Fruit fly (Drosophila melanogaster) whole organism, embryonic: Measurements from ENCODE around the gene CG15514.

Source experiments
- Atf6 ChIP-seq: fragments of 200-800 bp; sonication (Bioruptor generic); IDR thresholded peaks from 2 replicates; pipeline ENCODE4 v1.3.6; 2022; ENCODE audit warnings: missing biosample characterization, missing genetic modification characterization
- Bgb ChIP-seq: fragments of 200-800 bp; sonication (Bioruptor generic); IDR thresholded peaks from 2 replicates; pipeline ENCODE4 v1.3.6; 2022; ENCODE audit warnings: missing biosample characterization, missing genetic modification characterization; ENCODE audit not compliant: partially characterized antibody
- CG10321 ChIP-seq: fragments of 200-800 bp; sonication (Bioruptor generic); IDR thresholded peaks from 2 replicates; pipeline ENCODE4 v1.3.6; 2022; ENCODE audit warnings: missing biosample characterization, missing genetic modification characterization
- CG10366 ChIP-seq: fragments of 200-800 bp; sonication (Bioruptor generic); IDR thresholded peaks from 2 replicates; pipeline ENCODE4 v1.3.6; 2022; ENCODE audit warnings: missing biosample characterization, missing genetic modification characterization
- CG10654 ChIP-seq: fragments of 200-800 bp; sonication (Bioruptor generic); optimal IDR thresholded peaks from 2 replicates; lab custom pipeline; 2016; ENCODE audit warnings: missing biosample characterization, missing genetic modification characterization
- CG11398 ChIP-seq: fragments of 200-800 bp; sonication (Bioruptor generic); optimal IDR thresholded peaks from 2 replicates; lab custom pipeline; 2016; ENCODE audit warnings: missing biosample characterization, missing genetic modification characterization
- CG17612 ChIP-seq: fragments of 200-800 bp; sonication (Bioruptor generic); IDR thresholded peaks from 2 replicates; pipeline ENCODE4 v1.3.6; 2022; ENCODE audit warnings: missing biosample characterization, missing genetic modification characterization
- CG17802 ChIP-seq: fragments of 200-800 bp; sonication (Bioruptor generic); optimal IDR thresholded peaks from 2 replicates; lab custom pipeline; 2018; ENCODE audit warnings: missing biosample characterization, mild to moderate bottlenecking, missing genetic modification characterization, moderate library complexity
- CG2678 ChIP-seq: fragments of 200-800 bp; sonication (Bioruptor generic); optimal IDR thresholded peaks from 3 replicates; lab custom pipeline; 2019; ENCODE audit warnings: missing biosample characterization, mild to moderate bottlenecking, missing genetic modification characterization, moderate library complexity
- CG31388 ChIP-seq: fragments of 200-800 bp; sonication (Bioruptor generic); optimal IDR thresholded peaks from 2 replicates; lab custom pipeline; 2016; ENCODE audit warnings: missing biosample characterization, missing genetic modification characterization
- CG31441 ChIP-seq: fragments of 200-800 bp; sonication (Bioruptor generic); IDR thresholded peaks from 2 replicates; pipeline ENCODE4 v1.3.6; 2022; ENCODE audit warnings: missing biosample characterization, missing genetic modification characterization
- CG4404 ChIP-seq: fragments of 200-800 bp; sonication (Bioruptor generic); IDR thresholded peaks from 2 replicates; pipeline ENCODE4 v1.3.6; 2022; ENCODE audit warnings: missing biosample characterization, missing genetic modification characterization
- CG7357 ChIP-seq: fragments of 200-800 bp; sonication (Bioruptor generic); IDR thresholded peaks from 3 replicates; pipeline ENCODE4 v1.3.6; 2022; ENCODE audit warnings: missing biosample characterization, missing genetic modification characterization
- CG7372 ChIP-seq: fragments of 200-800 bp; sonication (Bioruptor generic); IDR thresholded peaks from 2 replicates; pipeline ENCODE4 v1.3.6; 2022; ENCODE audit warnings: missing biosample characterization, missing genetic modification characterization
- CG7839 ChIP-seq: fragments of 200-800 bp; sonication (Bioruptor generic); optimal IDR thresholded peaks from 3 replicates; lab custom pipeline; 2018; ENCODE audit warnings: missing biosample characterization, mild to moderate bottlenecking, missing genetic modification characterization, moderate library complexity
- CG8281 ChIP-seq: fragments of 200-800 bp; sonication (Bioruptor generic); optimal IDR thresholded peaks from 2 replicates; lab custom pipeline; 2018; ENCODE audit warnings: missing biosample characterization, mild to moderate bottlenecking, missing genetic modification characterization, moderate library complexity
- CG9817 ChIP-seq: fragments of 200-800 bp; sonication (Bioruptor generic); optimal IDR thresholded peaks from 2 replicates; lab custom pipeline; 2018; ENCODE audit warnings: missing biosample characterization, mild to moderate bottlenecking, missing genetic modification characterization, moderate library complexity
- CTCF ChIP-seq: fragments of 200-800 bp; sonication (Bioruptor generic); optimal IDR thresholded peaks from 2 replicates; lab custom pipeline; 2017; ENCODE audit warnings: missing biosample characterization, mild to moderate bottlenecking, missing genetic modification characterization, moderate library complexity
- Camta ChIP-seq: fragments of 200-800 bp; sonication (Bioruptor generic); optimal IDR thresholded peaks from 2 replicates; lab custom pipeline; 2016; ENCODE audit warnings: missing biosample characterization, missing genetic modification characterization
- Dll ChIP-seq: fragments of 200-800 bp; sonication (Bioruptor generic); IDR thresholded peaks from 4 replicates; pipeline ENCODE4 v1.3.6; 2022; ENCODE audit warnings: missing biosample characterization, missing genetic modification characterization; ENCODE audit not compliant: partially characterized antibody
- H2.0 ChIP-seq: fragments of 200-800 bp; sonication (Bioruptor generic); IDR thresholded peaks from 2 replicates; pipeline ENCODE4 v1.3.6; 2022; ENCODE audit warnings: missing biosample characterization, missing genetic modification characterization
- Hey ChIP-seq: fragments of 200-800 bp; sonication (Bioruptor generic); optimal IDR thresholded peaks from 3 replicates; lab custom pipeline; 2018; ENCODE audit warnings: missing biosample characterization, mild to moderate bottlenecking, missing genetic modification characterization
- HmgD ChIP-seq: fragments of 200-800 bp; sonication (Bioruptor generic); optimal IDR thresholded peaks from 3 replicates; lab custom pipeline; 2016; ENCODE audit warnings: missing biosample characterization, missing genetic modification characterization
- Mad ChIP-seq: fragments of 200-800 bp; sonication (Bioruptor generic); optimal IDR thresholded peaks from 2 replicates; lab custom pipeline; 2016; ENCODE audit warnings: missing biosample characterization, missing genetic modification characterization
- Opbp ChIP-seq: fragments of 200-800 bp; sonication (Bioruptor generic); IDR thresholded peaks from 3 replicates; pipeline ENCODE4 v1.3.6; 2022; ENCODE audit warnings: missing biosample characterization, missing genetic modification characterization; ENCODE audit not compliant: partially characterized antibody
- Ptx1 ChIP-seq: fragments of 200-800 bp; sonication (Bioruptor generic); IDR thresholded peaks from 2 replicates; pipeline ENCODE4 v1.3.6; 2022; ENCODE audit warnings: missing biosample characterization, missing genetic modification characterization
- Spps ChIP-seq: fragments of 200-800 bp; sonication (Bioruptor generic); optimal IDR thresholded peaks from 2 replicates; lab custom pipeline; 2018; ENCODE audit warnings: missing biosample characterization, mild to moderate bottlenecking, missing genetic modification characterization
- Xrp1 ChIP-seq: fragments of 200-800 bp; sonication (Bioruptor generic); IDR thresholded peaks from 2 replicates; pipeline ENCODE4 v1.3.6; 2022; ENCODE audit warnings: missing biosample characterization, missing genetic modification characterization
- ara ChIP-seq: fragments of 200-800 bp; sonication (Bioruptor generic); IDR thresholded peaks from 2 replicates; pipeline ENCODE4 v1.3.6; 2022; ENCODE audit warnings: missing biosample characterization, missing genetic modification characterization
- bab2 ChIP-seq: fragments of 200-800 bp; sonication (Bioruptor generic); optimal IDR thresholded peaks from 2 replicates; lab custom pipeline; 2016; ENCODE audit warnings: missing biosample characterization, missing genetic modification characterization
- caup ChIP-seq: fragments of 200-800 bp; sonication (Bioruptor generic); optimal IDR thresholded peaks from 3 replicates; lab custom pipeline; 2017; ENCODE audit warnings: missing biosample characterization, mild to moderate bottlenecking, missing genetic modification characterization, moderate library complexity; ENCODE audit not compliant: severe bottlenecking
- cg ChIP-seq: fragments of 200-800 bp; sonication (Bioruptor generic); optimal IDR thresholded peaks from 3 replicates; lab custom pipeline; 2019; ENCODE audit warnings: missing biosample characterization, mild to moderate bottlenecking, missing genetic modification characterization, moderate library complexity
- chif ChIP-seq, 2 experiments: fragments of 200-800 bp; sonication (Bioruptor generic); optimal IDR thresholded peaks; 3 replicates each; lab custom pipeline; 2016; ENCODE audit warnings: missing biosample characterization in 2 of 2, missing genetic modification characterization in 2 of 2
- chinmo ChIP-seq: fragments of 200-800 bp; sonication (Bioruptor generic); IDR thresholded peaks from 4 replicates; pipeline ENCODE4 v1.3.6; 2022; ENCODE audit warnings: missing biosample characterization, missing genetic modification characterization; ENCODE audit not compliant: partially characterized antibody
- ems ChIP-seq: fragments of 200-800 bp; sonication (Bioruptor generic); optimal IDR thresholded peaks from 3 replicates; lab custom pipeline; 2016; ENCODE audit warnings: missing biosample characterization, missing genetic modification characterization
- eve ChIP-seq, 2 experiments: fragments of >200 bp; optimal IDR thresholded peaks; 2 replicates each; lab custom pipeline; 2017; ENCODE audit warnings: missing biosample characterization in 2 of 2, missing genetic modification characterization in 2 of 2
- gro ChIP-seq: fragments of 200-800 bp; sonication (Bioruptor generic); optimal IDR thresholded peaks from 2 replicates; lab custom pipeline; 2016; ENCODE audit warnings: missing biosample characterization, missing genetic modification characterization
- hkb ChIP-seq, 2 experiments: fragments of 200-800 bp in 1 of 2; fragments of >200 bp in 1 of 2; sonication (Bioruptor generic) in 1 of 2; IDR thresholded peaks in 1 of 2; optimal IDR thresholded peaks in 1 of 2; 2 replicates each; pipeline versions ENCODE4 v1.3.6 to Lab custom; 2017 to 2022; ENCODE audit warnings: missing biosample characterization in 1 of 2, missing genetic modification characterization in 1 of 2
- jumu ChIP-seq: fragments of 200-800 bp; sonication (Bioruptor generic); optimal IDR thresholded peaks from 3 replicates; lab custom pipeline; 2016; ENCODE audit warnings: missing biosample characterization, missing genetic modification characterization
- lab ChIP-seq: fragments of 200-800 bp; sonication (Bioruptor generic); optimal IDR thresholded peaks from 3 replicates; lab custom pipeline; 2017; ENCODE audit warnings: missing biosample characterization, missing genetic modification characterization, mild to moderate bottlenecking, moderate library complexity, missing genetic modification reagents
- mirr ChIP-seq: fragments of 200-800 bp; sonication (Bioruptor generic); optimal IDR thresholded peaks from 3 replicates; lab custom pipeline; 2018; ENCODE audit warnings: missing biosample characterization, mild to moderate bottlenecking, missing genetic modification characterization
- mld ChIP-seq: fragments of 200-800 bp; sonication (Bioruptor generic); IDR thresholded peaks from 3 replicates; pipeline ENCODE4 v1.3.6; 2022; ENCODE audit warnings: missing biosample characterization, missing genetic modification characterization; ENCODE audit not compliant: partially characterized antibody
- nau ChIP-seq: fragments of 200-800 bp; sonication (Bioruptor generic); optimal IDR thresholded peaks from 3 replicates; lab custom pipeline; 2017; ENCODE audit warnings: missing biosample characterization, mild to moderate bottlenecking, missing genetic modification characterization, missing genetic modification reagents
- nmo ChIP-seq: fragments of 200-800 bp; sonication (Bioruptor generic); optimal IDR thresholded peaks from 2 replicates; lab custom pipeline; 2018; ENCODE audit warnings: missing biosample characterization, mild to moderate bottlenecking, missing genetic modification characterization, moderate library complexity
- org-1 ChIP-seq: fragments of 200-800 bp; sonication (Bioruptor generic); optimal IDR thresholded peaks from 2 replicates; lab custom pipeline; 2017; ENCODE audit warnings: missing biosample characterization, missing genetic modification characterization
- rib ChIP-seq: fragments of 200-800 bp; sonication (Bioruptor generic); IDR thresholded peaks from 2 replicates; pipeline ENCODE4 v1.3.6; 2022; ENCODE audit warnings: missing biosample characterization, missing genetic modification characterization
- salm ChIP-seq: fragments of 200-800 bp; sonication (Bioruptor generic); optimal IDR thresholded peaks from 2 replicates; lab custom pipeline; 2018; ENCODE audit warnings: missing biosample characterization, mild to moderate bottlenecking, missing genetic modification characterization
- seq ChIP-seq: fragments of 200-800 bp; sonication (Bioruptor generic); IDR thresholded peaks from 2 replicates; pipeline ENCODE4 v1.3.6; 2022; ENCODE audit warnings: missing biosample characterization, missing genetic modification characterization
- ttk ChIP-seq: fragments of 200-800 bp; sonication (Bioruptor generic); IDR thresholded peaks from 2 replicates; pipeline ENCODE4 v2.1.2; 2022; ENCODE audit warnings: missing biosample characterization, missing genetic modification characterization

CG15514 gene

DNA sequence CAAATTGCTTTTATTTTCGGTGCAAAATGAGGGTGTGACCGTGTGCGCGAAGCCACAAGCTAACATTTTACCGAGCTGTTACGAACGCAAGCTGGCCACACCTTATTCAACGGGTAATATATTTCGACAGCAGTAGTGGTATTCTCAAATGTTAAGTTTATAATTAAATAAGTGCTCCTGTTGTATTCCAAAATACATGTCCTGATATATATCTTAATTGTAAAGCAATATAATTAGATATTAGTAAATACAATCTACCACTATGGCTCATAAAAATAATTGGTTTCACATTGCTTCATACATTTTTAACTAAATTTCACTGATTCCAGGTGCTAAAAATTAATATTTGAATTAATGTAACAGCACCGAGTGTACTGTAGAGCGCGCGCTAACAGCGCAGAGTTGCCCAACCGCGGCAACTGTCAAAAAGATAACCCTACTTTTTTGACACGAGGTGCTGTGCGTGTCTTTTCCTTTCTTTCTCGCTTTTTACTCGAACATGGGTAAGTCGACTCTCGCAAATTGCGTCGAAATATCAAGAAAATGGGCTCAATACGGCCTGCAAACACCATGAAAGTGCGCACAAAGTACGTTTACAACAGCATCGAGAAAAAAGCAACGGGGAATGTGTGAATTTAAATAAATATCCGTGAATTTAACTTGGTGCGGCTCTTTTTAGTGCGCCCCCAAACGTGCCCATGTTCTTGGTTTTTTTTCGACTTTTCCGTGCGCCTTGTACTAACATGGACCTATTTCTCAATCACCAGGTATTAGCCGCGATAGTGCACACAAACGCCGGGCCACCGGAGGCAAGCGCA is at the start of gene CG15514, which contains the start of gene RpS8 (continued):
- TF ChIP-seq Xrp1 (peak; percentile 47; the same call in 1 of the 2 replicates), salm (tag; lab: Kevin White, UChicago) (no peak), CG7372 (peak; percentile 62), gro (GFP tag; lab: Kevin White, UChicago) (no peak), CG8281 (tag; lab: Kevin White, UChicago) (no peak), Spps (no peak), Hey (no peak), jumu (no peak), chinmo (GFP tag; lab: Robert Waterston, UW) (0 out of 4 replicates have a peak, but pooled peaks have one; percentile 6), Opbp (GFP tag; lab: Robert Waterston, UW) (no peak), CTCF (GFP tag; lab: Kevin White, UChicago) (peak; percentile 3), CG10654 (GFP tag; lab: Kevin White, UChicago) (peak; percentile 51), Camta (GFP tag; lab: Kevin White, UChicago) (peak; percentile 24), mirr (GFP tag; lab: Kevin White, UChicago) (peak; percentile 73), cg (GFP tag; lab: Kevin White, UChicago) (no peak), H2.0 (GFP tag; lab: Robert Waterston, UW) (no peak), CG7357 (GFP tag; lab: Robert Waterston, UW) (no peak), CG17612 (no peak), chif (GFP tag; optimal IDR thresholded peaks at IDR 0.05; lab: Kevin White, UChicago) (no peak), Dll (no peak), eve (GFP tag; optimal IDR thresholded peaks at IDR 0.05; lab: Kevin White, UChicago) (no peak), CG10321 (GFP tag; lab: Robert Waterston, UW) (no peak), org-1 (GFP tag; lab: Kevin White, UChicago) (peak; percentile 44), hkb (optimal IDR thresholded peaks at IDR 0.05; lab: Kevin White, UChicago) (peak; percentile 77), hkb (GFP tag; IDR thresholded peaks at IDR 0.05; lab: Robert Waterston, UW) (peak; percentile 11; the same call in 1 of the 2 replicates), nau (GFP tag; lab: Kevin White, UChicago) (no peak), CG9817 (tag; lab: Kevin White, UChicago) (peak; percentile 63), CG10366 (GFP tag; lab: Robert Waterston, UW) (peak; percentile 31; the same call in 1 of the 2 replicates), CG7839 (tag; lab: Kevin White, UChicago) (peak; percentile 47), Mad (GFP tag; lab: Kevin White, UChicago) (peak; percentile 16), caup (GFP tag; lab: Kevin White, UChicago) (peak; percentile 86), lab (GFP tag; lab: Kevin White, UChicago) (peak; percentile 84), Ptx1 (GFP tag; lab: Robert Waterston, UW) (peak; percentile 37; the same call in 1 of the 2 replicates), Atf6 (GFP tag; lab: Robert Waterston, UW) (peak; percentile 65), CG11398 (GFP tag; lab: Kevin White, UChicago) (no peak), CG2678 (tag; lab: Kevin White, UChicago) (peak; percentile 83), ara (GFP tag; lab: Robert Waterston, UW) (no peak; the same call in 1 of the 2 replicates), ems (GFP tag; lab: Kevin White, UChicago) (no peak), rib (GFP tag; lab: Robert Waterston, UW) (no peak), seq (GFP tag; lab: Robert Waterston, UW) (0 out of 2 replicates have a peak, but pooled peaks have one; percentile 10), HmgD (GFP tag; lab: Kevin White, UChicago) (no peak), CG31441 (peak; percentile 50; the same call in 1 of the 2 replicates), ttk (GFP tag; lab: Robert Waterston, UW) (no peak), CG4404 (GFP tag; lab: Robert Waterston, UW) (no peak), CG31388 (GFP tag; lab: Kevin White, UChicago) (no peak), nmo (GFP tag; lab: Kevin White, UChicago) (peak; percentile 77), Bgb (0 out of 2 replicates have a peak, but pooled peaks have one; percentile 20), CG17802 (peak; percentile 33), bab2 (GFP tag; lab: Kevin White, UChicago) (peak; percentile 13), mld (GFP tag; lab: Robert Waterston, UW) (no peak)
